Worm (Caenorhabditis elegans): ENCODE measurements around the gene F59E12.9.
"Not testable (repeated sequence)": the region's sequence is repeated elsewhere in the genome, so short reads cannot be mapped to it uniquely, and the experiment has no call there.

ce11 chrII:5630851-5631401, 15.9 kb downstream of the F59E12.9 start, which contains the start of the genes F59E12.6 and npl-4.1:
- TF ChIP-seq pes-1 (GFP tag; IDR thresholded peaks at IDR 0.05); ceh-13 (GFP tag; optimal IDR thresholded peaks at IDR 0.05); sea-1 (GFP tag; conservative IDR thresholded peaks at IDR 0.05); ama-1 (optimal IDR thresholded peaks at IDR 0.05); flt-1 (GFP tag; IDR thresholded peaks at IDR 0.05); tra-4 (tag; optimal IDR thresholded peaks at IDR 0.05); ceh-36 (tag; optimal IDR thresholded peaks at IDR 0.05): not testable (repeated sequence)

Measured in whole organism, early embryonic.